Worm (Caenorhabditis elegans) whole organism, young adult: ENCODE results near the gene C32B5.13.
"Not testable (repeated sequence)": the region's sequence is repeated elsewhere in the genome, so short reads cannot be mapped to it uniquely, and the experiment has no call there.

Source experiments
- B0261.1 ChIP-seq: sonication (generic microtip); optimal IDR thresholded peaks from 2 replicates; lab custom pipeline; 2016; ENCODE audit warnings: mild to moderate bottlenecking, missing genetic modification characterization, moderate library complexity, missing compliant biosample characterization
- F55B11.4 ChIP-seq: sonication (generic microtip); optimal IDR thresholded peaks from 2 replicates; lab custom pipeline; 2016; ENCODE audit warnings: missing compliant biosample characterization, missing genetic modification characterization, borderline replicate concordance; ENCODE audit not compliant: insufficient read depth
- F57A8.1 ChIP-seq: fragments of 200-800 bp; sonication (Bioruptor generic); optimal IDR thresholded peaks from 2 replicates; lab custom pipeline; 2018; ENCODE audit warnings: mild to moderate bottlenecking, missing genetic modification characterization, moderate library complexity, missing compliant biosample characterization
- F57C9.4 ChIP-seq: sonication (generic microtip); optimal IDR thresholded peaks from 2 replicates; lab custom pipeline; 2017; ENCODE audit warnings: mild to moderate bottlenecking, missing genetic modification characterization, missing compliant biosample characterization
- T26A5.8 ChIP-seq: sonication (generic microtip); optimal IDR thresholded peaks from 2 replicates; lab custom pipeline; 2016; ENCODE audit warnings: missing genetic modification characterization, missing compliant biosample characterization
- Y53F4B.3 ChIP-seq: fragments of 200-800 bp; sonication (Bioruptor generic); IDR thresholded peaks from 2 replicates; pipeline ENCODE4 v1.3.6; 2022; ENCODE audit warnings: missing genetic modification reagents, missing genetic modification characterization, missing compliant biosample characterization
- ama-1 ChIP-seq, 3 experiments: fragments of 150-350 bp in 1 of 3; sonication (generic microtip) in 2 of 3; optimal IDR thresholded peaks; 2 replicates each; lab custom pipeline; 2014 to 2018; ENCODE audit warnings: missing biosample characterization in 2 of 3, missing genetic modification characterization in 2 of 3, missing genetic modification reagents in 2 of 3
- aptf-2 ChIP-seq: fragments of 200-800 bp; sonication (Bioruptor generic); conservative IDR thresholded peaks from 2 replicates; pipeline ENCODE4 v1.3.6; 2022; ENCODE audit warnings: missing genetic modification reagents, missing genetic modification characterization, missing compliant biosample characterization
- athp-1 ChIP-seq: sonication (generic microtip); optimal IDR thresholded peaks from 2 replicates; lab custom pipeline; 2017; ENCODE audit warnings: mild to moderate bottlenecking, missing genetic modification characterization, missing compliant biosample characterization
- bed-1 ChIP-seq: fragments of 200-800 bp; sonication (Bioruptor generic); IDR thresholded peaks from 2 replicates; pipeline ENCODE4 v1.3.6; 2022; ENCODE audit warnings: missing genetic modification reagents, missing genetic modification characterization, missing compliant biosample characterization
- ccch-3 ChIP-seq: fragments of 200-800 bp; sonication (Bioruptor generic); optimal IDR thresholded peaks from 2 replicates; lab custom pipeline; 2018; ENCODE audit warnings: mild to moderate bottlenecking, missing genetic modification characterization, missing compliant biosample characterization
- cebp-1 ChIP-seq, 2 experiments: fragments of 200-800 bp in 1 of 2; sonication (Bioruptor generic) in 1 of 2; sonication (generic microtip) in 1 of 2; IDR thresholded peaks in 1 of 2; optimal IDR thresholded peaks in 1 of 2; 2 replicates each; pipeline versions ENCODE4 v1.3.6 to Lab custom; 2017 to 2022; ENCODE audit warnings: missing compliant biosample characterization in 2 of 2, missing genetic modification characterization in 2 of 2, mild to moderate bottlenecking in 1 of 2, missing genetic modification reagents in 1 of 2, moderate library complexity in 1 of 2
- ceh-40 ChIP-seq: fragments of 200-800 bp; sonication (Bioruptor generic); IDR thresholded peaks from 2 replicates; pipeline ENCODE4 v1.3.6; 2022; ENCODE audit warnings: missing genetic modification characterization, missing compliant biosample characterization
- ceh-79 ChIP-seq: sonication (generic microtip); optimal IDR thresholded peaks from 2 replicates; lab custom pipeline; 2017; ENCODE audit warnings: mild to moderate bottlenecking, missing genetic modification characterization, missing compliant biosample characterization
- dox-1 ChIP-seq: fragments of 200-800 bp; sonication (Bioruptor generic); IDR thresholded peaks from 2 replicates; pipeline ENCODE4 v1.3.6; 2022; ENCODE audit warnings: missing genetic modification reagents, missing genetic modification characterization, missing compliant biosample characterization
- dpl-1 ChIP-seq: fragments of 150-350 bp; optimal IDR thresholded peaks from 2 replicates; lab custom pipeline; 2014; ENCODE audit warnings: missing biosample characterization, missing genetic modification reagents, missing genetic modification characterization
- egl-18 ChIP-seq: fragments of 200-800 bp; sonication (Bioruptor generic); IDR thresholded peaks from 2 replicates; pipeline ENCODE4 v1.3.6; 2022; ENCODE audit warnings: missing genetic modification reagents, missing genetic modification characterization, missing compliant biosample characterization
- him-1 ChIP-seq: sonication (generic microtip); optimal IDR thresholded peaks from 2 replicates; lab custom pipeline; 2016; ENCODE audit warnings: missing genotype, missing genetic modification reagents, missing genetic modification characterization, missing compliant biosample characterization
- hlh-12 ChIP-seq: sonication (generic microtip); optimal IDR thresholded peaks from 2 replicates; lab custom pipeline; 2016; ENCODE audit warnings: missing genetic modification characterization, missing compliant biosample characterization
- hmg-1.2 ChIP-seq: fragments of 200-800 bp; sonication (Bioruptor generic); IDR thresholded peaks from 2 replicates; pipeline ENCODE4 v1.3.6; 2022; ENCODE audit warnings: missing genetic modification reagents, missing genetic modification characterization, missing compliant biosample characterization
- hrde-1 ChIP-seq: sonication (generic microtip); optimal IDR thresholded peaks from 2 replicates; lab custom pipeline; 2016; ENCODE audit warnings: missing genetic modification characterization, mild to moderate bottlenecking, missing compliant biosample characterization, moderate library complexity, missing genotype, missing genetic modification reagents, borderline replicate concordance
- lin-26 ChIP-seq: fragments of 200-800 bp; sonication (Bioruptor generic); IDR thresholded peaks from 2 replicates; pipeline ENCODE4 v1.3.6; 2022; ENCODE audit warnings: missing genetic modification reagents, missing genetic modification characterization, missing compliant biosample characterization
- mcd-1 ChIP-seq: fragments of 200-800 bp; sonication (Bioruptor generic); IDR thresholded peaks from 2 replicates; pipeline ENCODE4 v1.3.6; 2022; ENCODE audit warnings: missing genetic modification reagents, missing genetic modification characterization, missing compliant biosample characterization
- mel-28 ChIP-seq: sonication (generic microtip); optimal IDR thresholded peaks from 2 replicates; lab custom pipeline; 2016; ENCODE audit warnings: borderline replicate concordance, mild to moderate bottlenecking, missing genetic modification characterization, missing compliant biosample characterization
- mxl-1 ChIP-seq: sonication (generic microtip); optimal IDR thresholded peaks from 2 replicates; lab custom pipeline; 2016; ENCODE audit warnings: missing genetic modification characterization, missing compliant biosample characterization
- nfya-2 ChIP-seq: fragments of 200-800 bp; sonication (Bioruptor generic); IDR thresholded peaks from 2 replicates; pipeline ENCODE4 v1.3.6; 2022; ENCODE audit warnings: missing genetic modification reagents, missing genetic modification characterization, missing compliant biosample characterization
- nhr-179 ChIP-seq: sonication (generic microtip); optimal IDR thresholded peaks from 2 replicates; lab custom pipeline; 2016; ENCODE audit warnings: mild to moderate bottlenecking, missing genetic modification characterization, missing compliant biosample characterization
- nhr-80 ChIP-seq: sonication (generic microtip); optimal IDR thresholded peaks from 2 replicates; lab custom pipeline; 2016; ENCODE audit warnings: missing genetic modification characterization, missing compliant biosample characterization
- rcor-1 ChIP-seq: fragments of 200-800 bp; sonication (Bioruptor generic); IDR thresholded peaks from 2 replicates; pipeline ENCODE4 v1.3.6; 2022; ENCODE audit warnings: missing genetic modification reagents, missing genetic modification characterization, missing compliant biosample characterization
- rec-8 ChIP-seq, 2 experiments: sonication (generic microtip); optimal IDR thresholded peaks; 2 replicates each; lab custom pipeline; 2016; ENCODE audit warnings: mild to moderate bottlenecking in 2 of 2, missing genetic modification characterization in 2 of 2, missing genetic modification reagents in 2 of 2, missing genotype in 2 of 2, missing biosample characterization in 1 of 2, missing compliant biosample characterization in 1 of 2, moderate library complexity in 1 of 2
- rpc-1 ChIP-seq, 2 experiments: fragments of 150-350 bp in 1 of 2; sonication (generic microtip) in 1 of 2; optimal IDR thresholded peaks; 2 replicates each; lab custom pipeline; 2014 to 2018; ENCODE audit warnings: missing biosample characterization in 1 of 2, missing genetic modification characterization in 1 of 2, missing genetic modification reagents in 1 of 2, missing genotype in 1 of 2
- somi-1 ChIP-seq: fragments of 200-800 bp; sonication (Bioruptor generic); optimal IDR thresholded peaks from 2 replicates; lab custom pipeline; 2018; ENCODE audit warnings: mild to moderate bottlenecking, missing genetic modification characterization, missing compliant biosample characterization
- tbp1 ChIP-seq: fragments of 200-800 bp; sonication (Bioruptor generic); optimal IDR thresholded peaks from 2 replicates; lab custom pipeline; 2018; ENCODE audit warnings: mild to moderate bottlenecking, missing genetic modification characterization, missing compliant biosample characterization
- tbx-9 ChIP-seq: sonication (generic microtip); optimal IDR thresholded peaks from 2 replicates; lab custom pipeline; 2016; ENCODE audit warnings: borderline replicate concordance, missing genetic modification characterization, inconsistent platforms, missing compliant biosample characterization
- tlf-1 ChIP-seq: fragments of 200-800 bp; sonication (Bioruptor generic); optimal IDR thresholded peaks from 2 replicates; lab custom pipeline; 2018; ENCODE audit warnings: mild to moderate bottlenecking, missing genetic modification characterization, missing compliant biosample characterization
- unc-130 ChIP-seq: sonication (generic microtip); optimal IDR thresholded peaks from 2 replicates; lab custom pipeline; 2016; ENCODE audit warnings: missing genetic modification reagents, missing genetic modification characterization, missing compliant biosample characterization
- xnd-1 ChIP-seq: sonication (generic microtip); optimal IDR thresholded peaks from 2 replicates; lab custom pipeline; 2016; ENCODE audit warnings: missing genotype, missing genetic modification reagents, missing genetic modification characterization, missing compliant biosample characterization
- ztf-28 ChIP-seq: fragments of 200-800 bp; sonication (Bioruptor generic); IDR thresholded peaks from 2 replicates; pipeline ENCODE4 v1.3.6; 2022; ENCODE audit warnings: missing genetic modification reagents, missing genetic modification characterization, missing compliant biosample characterization
- ztf-6 ChIP-seq: fragments of 200-800 bp; sonication (Bioruptor generic); IDR thresholded peaks from 2 replicates; pipeline ENCODE4 v1.3.6; 2022; ENCODE audit warnings: missing genetic modification reagents, missing genetic modification characterization, missing compliant biosample characterization

C32B5.13 gene

DNA sequence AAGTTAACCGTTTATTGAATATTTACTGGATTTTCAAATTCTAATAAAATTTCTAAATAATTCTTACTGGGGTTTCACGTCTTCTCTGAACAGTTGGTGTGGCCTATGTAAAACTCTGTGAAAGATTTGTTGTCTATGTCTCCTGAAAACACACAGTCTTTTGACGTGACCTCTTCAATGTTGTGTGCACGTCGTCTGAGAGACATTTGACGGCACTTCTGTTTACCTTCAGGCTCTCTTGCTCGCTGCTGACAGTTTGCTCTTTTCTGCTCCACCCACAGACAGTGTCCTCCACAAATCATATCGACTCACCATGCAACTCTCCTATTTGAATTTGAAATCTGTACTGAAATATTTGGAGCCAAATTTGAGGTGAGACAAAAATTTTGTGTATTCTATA lies 31.0 kb downstream of the C32B5.13 start, which contains the start of gene fbxc-34:
Gene fbxc-34 (plus strand): TSS at position 301 of the 400 bp plus-strand sequence.
- not testable (repeated sequence) for TF ChIP-seq hrde-1 (tag; lab: Kevin White, UChicago); tlf-1 (GFP tag; lab: Kevin White, UChicago); ztf-28

ce11 chrII:927331-927730 lies 34.5 kb downstream of the C32B5.13 start, which contains the start of gene R07C3.13:
TSS of gene R07C3.13 (minus strand) at chrII:927431.
- TF ChIP-seq aptf-2 (GFP tag; lab: Robert Waterston, UW) (no peak), athp-1 (tag; lab: Kevin White, UChicago) (no peak), rpc-1 (optimal IDR thresholded peaks at IDR 0.05; lab: Kevin White, UChicago) (no peak), rpc-1 (tag; optimal IDR thresholded peaks at IDR 0.05; lab: Kevin White, UChicago) (no peak), rec-8 (tag; optimal IDR thresholded peaks at IDR 0.05; lab: Kevin White, UChicago) (no peak), egl-18 (GFP tag; lab: Robert Waterston, UW) (no peak), nhr-179 (tag; lab: Kevin White, UChicago) (no peak), ccch-3 (GFP tag; lab: Kevin White, UChicago) (no peak), hlh-12 (tag; lab: Kevin White, UChicago) (no peak), mxl-1 (tag; lab: Kevin White, UChicago) (no peak), tbp1 (no peak), ztf-6 (no peak), nhr-80 (no peak), cebp-1 (GFP tag; IDR thresholded peaks at IDR 0.05; lab: Robert Waterston, UW) (no peak), cebp-1 (tag; optimal IDR thresholded peaks at IDR 0.05; lab: Kevin White, UChicago) (no peak), B0261.1 (tag; lab: Kevin White, UChicago) (no peak), xnd-1 (tag; lab: Kevin White, UChicago) (no peak), tbx-9 (tag; lab: Kevin White, UChicago) (no peak), dox-1 (GFP tag; lab: Robert Waterston, UW) (no peak), him-1 (tag; lab: Kevin White, UChicago) (no peak), nfya-2 (GFP tag; lab: Robert Waterston, UW) (no peak)

DNA sequence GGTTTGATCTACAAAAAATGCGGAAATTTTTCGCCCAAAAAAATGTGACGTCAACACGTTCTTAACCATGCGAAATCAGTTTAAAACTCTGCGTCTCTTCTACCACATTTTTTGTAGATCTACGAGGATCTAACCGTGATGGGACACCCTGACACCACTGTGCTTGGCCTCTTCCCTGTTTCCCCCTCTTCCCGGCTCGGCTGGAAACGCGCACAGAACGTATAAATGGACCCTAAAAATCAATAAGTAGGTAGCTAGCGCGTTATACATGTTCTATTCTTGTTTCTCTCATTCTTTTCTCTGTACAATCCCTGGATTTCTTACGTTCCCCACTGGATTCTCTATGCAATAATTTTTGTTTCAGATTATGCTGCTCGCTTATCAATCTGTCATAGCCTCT lies 38.3 kb downstream of the C32B5.13 start, which contains the start of gene fbxc-28:
Gene fbxc-28 (plus strand): TSS at position 301 of the 400 bp plus-strand sequence.
- TF ChIP-seq mcd-1 (GFP tag; lab: Robert Waterston, UW), result no peak
- no peak for TF ChIP-seq F55B11.4 (tag; lab: Kevin White, UChicago)
- no peak for TF ChIP-seq F57A8.1 (GFP tag; lab: Kevin White, UChicago)
- no peak for TF ChIP-seq lin-26
- no peak for TF ChIP-seq rcor-1 (GFP tag; lab: Robert Waterston, UW)
- TF ChIP-seq ama-1 (optimal IDR thresholded peaks at IDR 0.05; lab: Kevin White, UChicago), result no peak
- TF ChIP-seq ama-1 (GFP tag; optimal IDR thresholded peaks at IDR 0.05; lab: Kevin White, UChicago), result no peak
- no peak for TF ChIP-seq F57C9.4 (tag; lab: Kevin White, UChicago)
- no peak for TF ChIP-seq unc-130
- TF ChIP-seq Y53F4B.3, result no peak
- no peak for TF ChIP-seq dpl-1
- no peak for TF ChIP-seq ceh-40 (GFP tag; lab: Robert Waterston, UW)
- TF ChIP-seq T26A5.8, result no peak
- no peak for TF ChIP-seq bed-1 (GFP tag; lab: Robert Waterston, UW)
- no peak for TF ChIP-seq mel-28 (tag; lab: Kevin White, UChicago)
- TF ChIP-seq ztf-28, result no peak
- no peak for TF ChIP-seq hmg-1.2 (GFP tag; lab: Robert Waterston, UW)
- TF ChIP-seq somi-1 (GFP tag; lab: Kevin White, UChicago), result no peak
- no peak for TF ChIP-seq ceh-79 (tag; lab: Kevin White, UChicago)
- TF ChIP-seq, all 124 proteins: peak for 0
